Worm (Caenorhabditis elegans) whole organism, L1 larva: ENCODE results near the gene ZC376.8.

Experiments used
- C04F5.9 ChIP-seq: sonication (generic microtip); optimal IDR thresholded peaks from 2 replicates; lab custom pipeline; 2016; ENCODE audit warnings: missing genetic modification characterization, missing compliant biosample characterization
- C34B4.2 ChIP-seq: sonication (generic microtip); optimal IDR thresholded peaks from 2 replicates; lab custom pipeline; 2017; ENCODE audit warnings: mild to moderate bottlenecking, missing genetic modification characterization, missing compliant biosample characterization
- F16B12.6 ChIP-seq: fragments of 150-350 bp; optimal IDR thresholded peaks from 2 replicates; lab custom pipeline; 2014; ENCODE audit warnings: missing biosample characterization, missing genetic modification characterization
- Y116A8C.19 ChIP-seq: sonication (generic microtip); optimal IDR thresholded peaks from 2 replicates; lab custom pipeline; 2016; ENCODE audit warnings: missing compliant biosample characterization, missing genetic modification characterization, borderline replicate concordance
- blmp-1 ChIP-seq: fragments of 150-350 bp; optimal IDR thresholded peaks from 2 replicates; lab custom pipeline; 2014; ENCODE audit warnings: missing biosample characterization, missing genetic modification characterization
- ceh-63 ChIP-seq: fragments of 200-800 bp; sonication (Bioruptor generic); optimal IDR thresholded peaks from 2 replicates; lab custom pipeline; 2018; ENCODE audit warnings: mild to moderate bottlenecking, missing genetic modification characterization, missing compliant biosample characterization
- ceh-8 ChIP-seq: fragments of 200-800 bp; sonication (Bioruptor generic); optimal IDR thresholded peaks from 2 replicates; lab custom pipeline; 2018; ENCODE audit warnings: mild to moderate bottlenecking, missing genetic modification characterization, moderate library complexity, missing compliant biosample characterization
- ceh-90 ChIP-seq: sonication (generic microtip); optimal IDR thresholded peaks from 2 replicates; lab custom pipeline; 2016; ENCODE audit warnings: missing genetic modification characterization, missing compliant biosample characterization
- ces-1 ChIP-seq: fragments of 150-350 bp; optimal IDR thresholded peaks from 2 replicates; lab custom pipeline; 2014; ENCODE audit warnings: missing biosample characterization, missing genetic modification reagents, missing genetic modification characterization
- dpl-1 ChIP-seq, 3 experiments: fragments of 150-350 bp in 2 of 3; sonication (generic microtip) in 1 of 3; optimal IDR thresholded peaks; 2 replicates each; lab custom pipeline; 2014 to 2017; ENCODE audit warnings: missing biosample characterization in 3 of 3, missing genetic modification characterization in 3 of 3, missing genetic modification reagents in 3 of 3
- dsc-1 ChIP-seq: sonication (generic microtip); optimal IDR thresholded peaks from 2 replicates; lab custom pipeline; 2016; ENCODE audit warnings: mild to moderate bottlenecking, missing genetic modification characterization, missing compliant biosample characterization
- egl-27 ChIP-seq, 2 experiments: fragments of 150-350 bp in 1 of 2; sonication (generic microtip); optimal IDR thresholded peaks; 3 replicates each; lab custom pipeline; 2017 to 2018; ENCODE audit warnings: missing biosample characterization in 2 of 2, missing genetic modification characterization in 2 of 2, missing genetic modification reagents in 2 of 2
- elt-2 ChIP-seq: sonication (generic microtip); optimal IDR thresholded peaks from 2 replicates; lab custom pipeline; 2016; ENCODE audit warnings: missing genetic modification characterization, mild to moderate bottlenecking, inconsistent platforms, missing compliant biosample characterization, missing genetic modification reagents
- elt-3 ChIP-seq, 6 experiments: fragments of 150-350 bp in 1 of 6; sonication (generic microtip); optimal IDR thresholded peaks; 2 replicates each; lab custom pipeline; 2017 to 2018; ENCODE audit warnings: missing biosample characterization in 6 of 6, missing genetic modification characterization in 6 of 6, inconsistent platforms in 1 of 6
- ets-5 ChIP-seq: fragments of 200-800 bp; sonication (Bioruptor generic); IDR thresholded peaks from 2 replicates; pipeline ENCODE4 v1.3.6; 2022; ENCODE audit warnings: missing genetic modification characterization, missing compliant biosample characterization
- fos-1 ChIP-seq: fragments of 150-350 bp; optimal IDR thresholded peaks from 2 replicates; lab custom pipeline; 2014; ENCODE audit warnings: missing biosample characterization, missing genetic modification characterization
- hlh-4 ChIP-seq: sonication (generic microtip); optimal IDR thresholded peaks from 2 replicates; lab custom pipeline; 2016; ENCODE audit warnings: mild to moderate bottlenecking, missing genetic modification characterization, missing compliant biosample characterization
- hpl-2 ChIP-seq: fragments of 150-350 bp; optimal IDR thresholded peaks from 2 replicates; lab custom pipeline; 2014; ENCODE audit warnings: missing biosample characterization, missing genetic modification reagents, missing genetic modification characterization
- irx-1 ChIP-seq: sonication (generic microtip); optimal IDR thresholded peaks from 2 replicates; lab custom pipeline; 2016; ENCODE audit warnings: missing genetic modification characterization, missing compliant biosample characterization
- isw-1 ChIP-seq: fragments of 200-800 bp; sonication (Bioruptor generic); IDR thresholded peaks from 2 replicates; pipeline ENCODE4 v1.3.6; 2022; ENCODE audit warnings: missing genetic modification characterization, missing compliant biosample characterization
- lin-14 ChIP-seq: fragments of 200-800 bp; sonication (Bioruptor generic); optimal IDR thresholded peaks from 2 replicates; lab custom pipeline; 2018; ENCODE audit warnings: mild to moderate bottlenecking, missing genetic modification characterization, moderate library complexity, missing compliant biosample characterization
- lin-39 ChIP-seq: fragments of 150-350 bp; optimal IDR thresholded peaks from 2 replicates; lab custom pipeline; 2014; ENCODE audit warnings: missing biosample characterization, missing genetic modification reagents, missing genetic modification characterization
- lsy-2 ChIP-seq, 2 experiments: fragments of 150-350 bp; optimal IDR thresholded peaks; 2 replicates each; lab custom pipeline; 2014; ENCODE audit warnings: missing biosample characterization in 2 of 2, missing genetic modification characterization in 2 of 2
- mab-9 ChIP-seq: fragments of 200-800 bp; sonication (Bioruptor generic); IDR thresholded peaks from 2 replicates; pipeline ENCODE4 v1.3.6; 2022; ENCODE audit warnings: missing genetic modification reagents, missing genetic modification characterization, missing compliant biosample characterization
- mdl-1 ChIP-seq, 2 experiments: fragments of 150-350 bp; optimal IDR thresholded peaks; 2 replicates each; lab custom pipeline; 2014 to 2017; ENCODE audit warnings: missing biosample characterization in 2 of 2, missing genetic modification characterization in 2 of 2, inconsistent platforms in 1 of 2
- mef-2 ChIP-seq: fragments of 150-350 bp; optimal IDR thresholded peaks from 2 replicates; lab custom pipeline; 2014; ENCODE audit warnings: missing biosample characterization, missing genetic modification characterization
- mep-1 ChIP-seq: fragments of 150-350 bp; optimal IDR thresholded peaks from 2 replicates; lab custom pipeline; 2014; ENCODE audit warnings: missing biosample characterization, missing genetic modification characterization
- nhr-20 ChIP-seq: sonication (generic microtip); optimal IDR thresholded peaks from 2 replicates; lab custom pipeline; 2016; ENCODE audit warnings: mild to moderate bottlenecking, missing genetic modification characterization, missing compliant biosample characterization
- nhr-28 ChIP-seq: fragments of 150-350 bp; optimal IDR thresholded peaks from 2 replicates; lab custom pipeline; 2014; ENCODE audit warnings: missing biosample characterization, missing genetic modification characterization
- nhr-47 ChIP-seq: sonication (generic microtip); optimal IDR thresholded peaks from 2 replicates; lab custom pipeline; 2016; ENCODE audit warnings: mild to moderate bottlenecking, missing genetic modification characterization, moderate library complexity, missing compliant biosample characterization
- nhr-71 ChIP-seq: sonication (generic microtip); optimal IDR thresholded peaks from 2 replicates; lab custom pipeline; 2016; ENCODE audit warnings: mild to moderate bottlenecking, missing genetic modification characterization, moderate library complexity, missing compliant biosample characterization
- nhr-77 ChIP-seq: fragments of 150-350 bp; optimal IDR thresholded peaks from 2 replicates; lab custom pipeline; 2014; ENCODE audit warnings: missing biosample characterization, missing genetic modification characterization
- pag-3 ChIP-seq: sonication (generic microtip); optimal IDR thresholded peaks from 2 replicates; lab custom pipeline; 2017; ENCODE audit warnings: missing genetic modification characterization, mild to moderate bottlenecking, missing compliant biosample characterization, antibody characterized with exemption, borderline replicate concordance; ENCODE audit not compliant: insufficient read depth
- pqm-1 ChIP-seq: sonication (generic microtip); optimal IDR thresholded peaks from 3 replicates; lab custom pipeline; 2017; ENCODE audit warnings: missing biosample characterization, missing genetic modification characterization
- rnt-1 ChIP-seq: sonication (generic microtip); optimal IDR thresholded peaks from 2 replicates; lab custom pipeline; 2016; ENCODE audit warnings: mild to moderate bottlenecking, missing genetic modification characterization, moderate library complexity, missing compliant biosample characterization
- skn-1 ChIP-seq: fragments of 150-350 bp; optimal IDR thresholded peaks from 2 replicates; lab custom pipeline; 2014; ENCODE audit warnings: missing biosample characterization, missing genetic modification characterization
- snpc-4 ChIP-seq: fragments of 150-350 bp; optimal IDR thresholded peaks from 2 replicates; lab custom pipeline; 2014; ENCODE audit warnings: missing biosample characterization, missing genetic modification characterization
- sup-37 ChIP-seq: fragments of 200-800 bp; sonication (Bioruptor generic); optimal IDR thresholded peaks from 2 replicates; lab custom pipeline; 2018; ENCODE audit warnings: mild to moderate bottlenecking, missing genetic modification characterization, missing compliant biosample characterization
- swsn-7 ChIP-seq: sonication (generic microtip); optimal IDR thresholded peaks from 2 replicates; lab custom pipeline; 2016; ENCODE audit warnings: missing genetic modification characterization, missing compliant biosample characterization
- unc-130 ChIP-seq: fragments of 150-350 bp; optimal IDR thresholded peaks from 2 replicates; lab custom pipeline; 2017; ENCODE audit warnings: missing biosample characterization, missing genetic modification characterization, inconsistent platforms
- unc-30 ChIP-seq: sonication (generic microtip); optimal IDR thresholded peaks from 2 replicates; lab custom pipeline; 2017; ENCODE audit warnings: missing biosample characterization, missing genetic modification characterization
- unc-86 ChIP-seq: sonication (generic microtip); optimal IDR thresholded peaks from 2 replicates; lab custom pipeline; 2016; ENCODE audit warnings: missing genetic modification characterization, missing compliant biosample characterization
- xbp-1 ChIP-seq: sonication (generic microtip); optimal IDR thresholded peaks from 2 replicates; lab custom pipeline; 2016; ENCODE audit warnings: missing genetic modification characterization, missing compliant biosample characterization
- zag-1 ChIP-seq: fragments of 150-350 bp; optimal IDR thresholded peaks from 2 replicates; lab custom pipeline; 2014; ENCODE audit warnings: missing biosample characterization, missing genetic modification characterization
- ztf-4 ChIP-seq: fragments of 150-350 bp; optimal IDR thresholded peaks from 2 replicates; lab custom pipeline; 2014; ENCODE audit warnings: missing biosample characterization, missing genetic modification characterization

The ZC376.8 gene

DNA sequence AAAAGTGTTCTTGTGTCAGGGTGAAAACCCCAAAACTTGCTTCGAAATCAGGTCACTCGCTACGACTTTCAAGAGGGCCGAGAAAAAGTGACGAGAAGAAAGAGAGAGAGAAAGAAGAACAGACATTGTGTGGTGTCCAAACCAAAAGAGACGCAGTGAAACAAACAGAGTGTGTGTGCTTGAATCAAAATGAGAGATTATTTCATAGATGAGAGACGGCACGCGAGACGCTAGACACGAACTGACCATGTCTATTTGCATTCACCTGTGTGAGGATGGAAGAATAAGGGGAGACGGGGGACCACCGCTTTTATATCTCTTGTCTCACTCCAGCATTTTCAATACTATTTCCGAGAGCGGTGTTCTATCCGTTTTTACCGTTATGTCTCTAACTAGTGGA, 43.9 kb upstream of the ZC376.8 start (continued):
- peak; percentile 65 for TF ChIP-seq ceh-8 (GFP tag; lab: Kevin White, UChicago)
- peak; percentile 48 for TF ChIP-seq snpc-4 (tag; lab: Kevin White, UChicago)
- peak; percentile 85 for TF ChIP-seq blmp-1 (tag; lab: Kevin White, UChicago)
- no peak for TF ChIP-seq nhr-28
- no peak for TF ChIP-seq unc-86 (tag; lab: Kevin White, UChicago)
- TF ChIP-seq hlh-4 (tag; lab: Kevin White, UChicago): no peak
- no peak for TF ChIP-seq Y116A8C.19 (tag; lab: Kevin White, UChicago)
- TF ChIP-seq ceh-63 (GFP tag; lab: Kevin White, UChicago): no peak
- peak; percentile 80 for TF ChIP-seq fos-1 (tag; lab: Kevin White, UChicago)
- peak; percentile 62 for TF ChIP-seq swsn-7 (tag; lab: Kevin White, UChicago)
- no peak for TF ChIP-seq zag-1 (tag; lab: Kevin White, UChicago)
- TF ChIP-seq mab-9 (GFP tag; lab: Robert Waterston, UW): no peak
- peak; percentile 70 for TF ChIP-seq nhr-47 (tag; lab: Kevin White, UChicago)
- TF ChIP-seq rnt-1 (tag; lab: Kevin White, UChicago): peak; percentile 30
- no peak for TF ChIP-seq unc-130 (tag; lab: Kevin White, UChicago)
- TF ChIP-seq pqm-1 (tag; lab: Kevin White, UChicago): no peak
- no peak for TF ChIP-seq ceh-90
- peak; percentile 24 for TF ChIP-seq mef-2
- TF ChIP-seq nhr-71 (tag; lab: Kevin White, UChicago): peak; percentile 79
- TF ChIP-seq C04F5.9: no peak
- peak; percentile 70 for TF ChIP-seq skn-1 (tag; lab: Kevin White, UChicago)
- TF ChIP-seq C34B4.2 (tag; lab: Kevin White, UChicago): no peak
- no peak for TF ChIP-seq dsc-1 (tag; lab: Kevin White, UChicago)
- TF ChIP-seq irx-1: peak; percentile 45
- no peak for TF ChIP-seq F16B12.6 (tag; lab: Kevin White, UChicago)
- TF ChIP-seq hpl-2 (GFP tag; lab: Kevin White, UChicago): no peak
- TF ChIP-seq ces-1 (GFP tag; lab: Kevin White, UChicago): no peak
- no peak for TF ChIP-seq pag-3 (tag; lab: Kevin White, UChicago)
- peak in 2 of 6 experiments; percentile 72 to 83 for TF ChIP-seq elt-3 (tag; optimal IDR thresholded peaks at IDR 0.05; lab: Kevin White, UChicago)
- peak; percentile 98 for TF ChIP-seq lin-14 (GFP tag; lab: Kevin White, UChicago)
- peak; percentile 4 to 52 (median 42) for TF ChIP-seq dpl-1 (GFP tag; optimal IDR thresholded peaks at IDR 0.05; lab: Kevin White, UChicago)
- TF ChIP-seq isw-1: no peak; the same call in 1 of the 2 replicates
- TF ChIP-seq elt-2 (tag; lab: Kevin White, UChicago): peak; percentile 25
- no peak for TF ChIP-seq ets-5 (GFP tag; lab: Robert Waterston, UW)
- no peak for TF ChIP-seq unc-30 (tag; lab: Kevin White, UChicago)
- TF ChIP-seq xbp-1 (tag; lab: Kevin White, UChicago): peak; percentile 46
- peak; percentile 61 for TF ChIP-seq mep-1 (tag; lab: Kevin White, UChicago)
- peak in 1 of 2 experiments; percentile 89 for TF ChIP-seq mdl-1 (tag; optimal IDR thresholded peaks at IDR 0.05; lab: Kevin White, UChicago)
- TF ChIP-seq egl-27 (tag; optimal IDR thresholded peaks at IDR 0.05; lab: Kevin White, UChicago): peak in 1 of 2 experiments; percentile 73
- TF ChIP-seq nhr-20 (tag; lab: Kevin White, UChicago): peak; percentile 82
- TF ChIP-seq nhr-77: peak; percentile 82
- peak; percentile 32 to 80 for TF ChIP-seq lsy-2 (tag; optimal IDR thresholded peaks at IDR 0.05; lab: Kevin White, UChicago)
- no peak for TF ChIP-seq lin-39
- peak; percentile 77 for TF ChIP-seq ztf-4 (tag; lab: Kevin White, UChicago)
- no peak for TF ChIP-seq sup-37 (GFP tag; lab: Kevin White, UChicago)
